Worm (Caenorhabditis elegans): ENCODE data around the gene F53A3.7.

Gene F53A3.7

ce11 chrIII:1925048-1925537, 26.2 kb upstream of the F53A3.7 start (continued):
- TF ChIP-seq lin-38 (GFP tag; IDR thresholded peaks at IDR 0.05) (peak; percentile 73; the same call in 1 of the 2 replicates), nhr-111 (GFP tag; optimal IDR thresholded peaks at IDR 0.05) (no peak), Y5F2A.4 (GFP tag; optimal IDR thresholded peaks at IDR 0.05) (no peak), ztf-11 (tag; optimal IDR thresholded peaks at IDR 0.05) (no peak), egl-27 (tag; optimal IDR thresholded peaks at IDR 0.05) (peak; percentile 99), rbr-2 (tag; optimal IDR thresholded peaks at IDR 0.05) (peak; percentile 96), snpc-4 (tag; optimal IDR thresholded peaks at IDR 0.05) (peak; percentile 14), gei-8 (GFP tag; optimal IDR thresholded peaks at IDR 0.05) (peak; percentile 99), lin-13 (GFP tag; optimal IDR thresholded peaks at IDR 0.05) (peak; percentile 82), ztf-7 (tag; optimal IDR thresholded peaks at IDR 0.05) (peak; percentile 58), F44E2.7 (GFP tag; IDR thresholded peaks at IDR 0.05) (no peak), nhr-10 (tag; optimal IDR thresholded peaks at IDR 0.05) (peak; percentile 88), ZK546.5 (tag; optimal IDR thresholded peaks at IDR 0.05) (no peak), cey-2 (tag; optimal IDR thresholded peaks at IDR 0.05; ENCODE audit: borderline replicate concordance, insufficient read depth) (peak; percentile 95), hlh-11 (tag; optimal IDR thresholded peaks at IDR 0.05) (peak; percentile 100), Y48G9A.11 (GFP tag; IDR thresholded peaks at IDR 0.05) (no peak), pqm-1 (tag; optimal IDR thresholded peaks at IDR 0.05) (peak; percentile 71), mxl-3 (GFP tag; optimal IDR thresholded peaks at IDR 0.05) (peak; percentile 95), nhr-6 (tag; optimal IDR thresholded peaks at IDR 0.05) (peak; percentile 93), arid-1 (GFP tag; conservative IDR thresholded peaks at IDR 0.05) (peak; percentile 75; the same call in 1 of the 2 replicates), nhr-77 (tag; optimal IDR thresholded peaks at IDR 0.05) (peak; percentile 97), F37D6.2 (tag; optimal IDR thresholded peaks at IDR 0.05) (peak; percentile 87), mep-1 (tag; optimal IDR thresholded peaks at IDR 0.05) (peak; percentile 97), nhr-102 (tag; optimal IDR thresholded peaks at IDR 0.05) (peak; percentile 97), nhr-25 (tag; optimal IDR thresholded peaks at IDR 0.05; ENCODE audit: borderline replicate concordance, insufficient read depth) (peak; percentile 97), daf-8 (GFP tag; IDR thresholded peaks at IDR 0.05) (no peak), mdl-1 (tag; optimal IDR thresholded peaks at IDR 0.05) (peak; percentile 97 to 98), lin-29 (GFP tag; IDR thresholded peaks at IDR 0.05) (peak; percentile 87), tra-1 (GFP tag; IDR thresholded peaks at IDR 0.05) (peak; percentile 99), F26F4.8 (GFP tag; conservative IDR thresholded peaks at IDR 0.05) (no peak), zfp-2 (tag; optimal IDR thresholded peaks at IDR 0.05) (peak; percentile 61), duxl-1 (tag; optimal IDR thresholded peaks at IDR 0.05; ENCODE audit: poor library complexity) (peak; percentile 73), aha-1 (tag) (peak; percentile 100), dve-1 (tag; optimal IDR thresholded peaks at IDR 0.05; ENCODE audit: insufficient read depth) (peak; percentile 99), lsy-2 (tag; optimal IDR thresholded peaks at IDR 0.05) (peak; percentile 83 to 93), lim-7 (GFP tag; IDR thresholded peaks at IDR 0.05) (0 out of 2 replicates have a peak, but pooled peaks have one; percentile 30), vab-7 (GFP tag; IDR thresholded peaks at IDR 0.05) (peak; percentile 65; the same call in 1 of the 2 replicates), zag-1 (tag; optimal IDR thresholded peaks at IDR 0.05) (peak; percentile 75), mxl-2 (GFP tag; conservative IDR thresholded peaks at IDR 0.05) (peak; percentile 64; the same call in 1 of the 2 replicates), set-16 (GFP tag; IDR thresholded peaks at IDR 0.05) (peak; percentile 85), php-3 (GFP tag; IDR thresholded peaks at IDR 0.05) (peak; percentile 94), F49E8.2 (tag; optimal IDR thresholded peaks at IDR 0.05; ENCODE audit: borderline replicate concordance) (no peak), ces-1 (GFP tag; optimal IDR thresholded peaks at IDR 0.05) (no peak), jun-1 (tag; optimal IDR thresholded peaks at IDR 0.05) (peak; percentile 93), skn-1 (tag; optimal IDR thresholded peaks at IDR 0.05) (no peak), hif-1 (tag; optimal IDR thresholded peaks at IDR 0.05) (peak; percentile 69 to 89), T20F7.1 (GFP tag; optimal IDR thresholded peaks at IDR 0.05) (peak; percentile 89), fkh-10 (GFP tag; optimal IDR thresholded peaks at IDR 0.05) (peak; percentile 76), nhr-42 (GFP tag; IDR thresholded peaks at IDR 0.05) (peak; percentile 72), nhr-48 (tag; optimal IDR thresholded peaks at IDR 0.05) (peak; percentile 99)
